Worm (Caenorhabditis elegans) whole organism, young adult: Measurements from ENCODE around the gene Y54B9A.1.

Experiments used
- B0261.1 ChIP-seq: sonication (generic microtip); optimal IDR thresholded peaks from 2 replicates; lab custom pipeline; 2016; ENCODE audit warnings: mild to moderate bottlenecking, missing genetic modification characterization, moderate library complexity, missing compliant biosample characterization
- D2030.7 ChIP-seq: fragments of 200-800 bp; sonication (Bioruptor generic); IDR thresholded peaks from 2 replicates; pipeline ENCODE4 v1.3.6; 2022; ENCODE audit warnings: missing genetic modification reagents, missing genetic modification characterization, missing compliant biosample characterization
- F10E7.11 ChIP-seq: sonication (generic microtip); optimal IDR thresholded peaks from 2 replicates; lab custom pipeline; 2017; ENCODE audit warnings: mild to moderate bottlenecking, missing genetic modification characterization, moderate library complexity, missing compliant biosample characterization
- F23B12.7 ChIP-seq: sonication (generic microtip); optimal IDR thresholded peaks from 2 replicates; lab custom pipeline; 2017; ENCODE audit warnings: missing genetic modification characterization, mild to moderate bottlenecking, missing compliant biosample characterization, antibody characterized with exemption, moderate library complexity; ENCODE audit not compliant: insufficient read depth
- F37B4.10 ChIP-seq: fragments of 200-800 bp; sonication (Bioruptor generic); IDR thresholded peaks from 2 replicates; pipeline ENCODE4 v1.3.6; 2022; ENCODE audit warnings: missing genetic modification characterization, missing compliant biosample characterization
- F52B5.7 ChIP-seq: sonication (generic microtip); optimal IDR thresholded peaks from 2 replicates; lab custom pipeline; 2016; ENCODE audit warnings: mild to moderate bottlenecking, missing genetic modification characterization, missing compliant biosample characterization
- F57C9.4 ChIP-seq: sonication (generic microtip); optimal IDR thresholded peaks from 2 replicates; lab custom pipeline; 2017; ENCODE audit warnings: mild to moderate bottlenecking, missing genetic modification characterization, missing compliant biosample characterization
- Y53G8AR.9 ChIP-seq: fragments of 200-800 bp; sonication (Bioruptor generic); conservative IDR thresholded peaks from 2 replicates; pipeline ENCODE4 v1.3.6; 2022; ENCODE audit warnings: missing genetic modification reagents, missing genetic modification characterization, missing compliant biosample characterization
- ZK185.1 ChIP-seq: sonication (generic microtip); optimal IDR thresholded peaks from 2 replicates; lab custom pipeline; 2016; ENCODE audit warnings: mild to moderate bottlenecking, missing genetic modification characterization, missing compliant biosample characterization; ENCODE audit not compliant: poor library complexity, severe bottlenecking
- ama-1 ChIP-seq, 3 experiments: fragments of 150-350 bp in 1 of 3; sonication (generic microtip) in 2 of 3; optimal IDR thresholded peaks; 2 replicates each; lab custom pipeline; 2014 to 2018; ENCODE audit warnings: missing biosample characterization in 2 of 3, missing genetic modification characterization in 2 of 3, missing genetic modification reagents in 2 of 3
- bed-1 ChIP-seq: fragments of 200-800 bp; sonication (Bioruptor generic); IDR thresholded peaks from 2 replicates; pipeline ENCODE4 v1.3.6; 2022; ENCODE audit warnings: missing genetic modification reagents, missing genetic modification characterization, missing compliant biosample characterization
- bed-2 ChIP-seq: fragments of 200-800 bp; sonication (Bioruptor generic); IDR thresholded peaks from 2 replicates; pipeline ENCODE4 v1.3.6; 2022; ENCODE audit warnings: missing genetic modification reagents, missing genetic modification characterization, missing compliant biosample characterization
- ccch-3 ChIP-seq: fragments of 200-800 bp; sonication (Bioruptor generic); optimal IDR thresholded peaks from 2 replicates; lab custom pipeline; 2018; ENCODE audit warnings: mild to moderate bottlenecking, missing genetic modification characterization, missing compliant biosample characterization
- cebp-1 ChIP-seq, 2 experiments: fragments of 200-800 bp in 1 of 2; sonication (Bioruptor generic) in 1 of 2; sonication (generic microtip) in 1 of 2; IDR thresholded peaks in 1 of 2; optimal IDR thresholded peaks in 1 of 2; 2 replicates each; pipeline versions ENCODE4 v1.3.6 to Lab custom; 2017 to 2022; ENCODE audit warnings: missing compliant biosample characterization in 2 of 2, missing genetic modification characterization in 2 of 2, mild to moderate bottlenecking in 1 of 2, missing genetic modification reagents in 1 of 2, moderate library complexity in 1 of 2
- ceh-27 ChIP-seq: fragments of 200-800 bp; sonication (Bioruptor generic); optimal IDR thresholded peaks from 2 replicates; lab custom pipeline; 2018; ENCODE audit warnings: mild to moderate bottlenecking, missing genetic modification characterization, moderate library complexity, missing compliant biosample characterization
- dpl-1 ChIP-seq: fragments of 150-350 bp; optimal IDR thresholded peaks from 2 replicates; lab custom pipeline; 2014; ENCODE audit warnings: missing biosample characterization, missing genetic modification reagents, missing genetic modification characterization
- egl-18 ChIP-seq: fragments of 200-800 bp; sonication (Bioruptor generic); IDR thresholded peaks from 2 replicates; pipeline ENCODE4 v1.3.6; 2022; ENCODE audit warnings: missing genetic modification reagents, missing genetic modification characterization, missing compliant biosample characterization
- ets-4 ChIP-seq: fragments of 200-800 bp; sonication (Bioruptor generic); optimal IDR thresholded peaks from 2 replicates; lab custom pipeline; 2018; ENCODE audit warnings: mild to moderate bottlenecking, missing genetic modification characterization, missing compliant biosample characterization
- fkh-3 ChIP-seq: sonication (generic microtip); optimal IDR thresholded peaks from 2 replicates; lab custom pipeline; 2016; ENCODE audit warnings: mild to moderate bottlenecking, missing genetic modification characterization, missing compliant biosample characterization
- gei-17 ChIP-seq: fragments of 200-800 bp; sonication (Bioruptor generic); optimal IDR thresholded peaks from 2 replicates; lab custom pipeline; 2018; ENCODE audit warnings: mild to moderate bottlenecking, missing genetic modification characterization, missing compliant biosample characterization
- hlh-12 ChIP-seq: sonication (generic microtip); optimal IDR thresholded peaks from 2 replicates; lab custom pipeline; 2016; ENCODE audit warnings: missing genetic modification characterization, missing compliant biosample characterization
- hlh-26 ChIP-seq: fragments of 200-800 bp; sonication (Bioruptor generic); conservative IDR thresholded peaks from 2 replicates; pipeline ENCODE4 v1.3.6; 2022; ENCODE audit warnings: missing genetic modification reagents, missing genetic modification characterization, missing compliant biosample characterization
- hmg-20 ChIP-seq: fragments of 200-800 bp; sonication (Bioruptor generic); IDR thresholded peaks from 2 replicates; pipeline ENCODE4 v1.3.6; 2022; ENCODE audit warnings: missing genetic modification reagents, missing genetic modification characterization, missing compliant biosample characterization
- lin-26 ChIP-seq: fragments of 200-800 bp; sonication (Bioruptor generic); IDR thresholded peaks from 2 replicates; pipeline ENCODE4 v1.3.6; 2022; ENCODE audit warnings: missing genetic modification reagents, missing genetic modification characterization, missing compliant biosample characterization
- lin-35 ChIP-seq, 3 experiments: fragments of 150-350 bp in 2 of 3; sonication (generic microtip) in 1 of 3; optimal IDR thresholded peaks; 2 replicates each; lab custom pipeline; 2014 to 2018; ENCODE audit warnings: missing biosample characterization in 3 of 3, missing genetic modification characterization in 3 of 3, missing genetic modification reagents in 3 of 3
- lin-40 ChIP-seq: sonication (generic microtip); optimal IDR thresholded peaks from 2 replicates; lab custom pipeline; 2016; ENCODE audit warnings: missing genetic modification characterization, mild to moderate bottlenecking, missing compliant biosample characterization, missing genotype, missing genetic modification reagents
- nhr-120 ChIP-seq: fragments of 200-800 bp; sonication (Bioruptor generic); IDR thresholded peaks from 2 replicates; pipeline ENCODE4 v1.3.6; 2022; ENCODE audit warnings: missing genetic modification characterization, missing compliant biosample characterization
- pha-4 ChIP-seq: fragments of 150-350 bp; sonication (generic microtip); optimal IDR thresholded peaks from 2 replicates; lab custom pipeline; 2014; ENCODE audit warnings: missing biosample characterization, missing genetic modification reagents, missing genetic modification characterization
- rec-8 ChIP-seq, 2 experiments: sonication (generic microtip); optimal IDR thresholded peaks; 2 replicates each; lab custom pipeline; 2016; ENCODE audit warnings: mild to moderate bottlenecking in 2 of 2, missing genetic modification characterization in 2 of 2, missing genetic modification reagents in 2 of 2, missing genotype in 2 of 2, missing biosample characterization in 1 of 2, missing compliant biosample characterization in 1 of 2, moderate library complexity in 1 of 2
- rpc-1 ChIP-seq, 2 experiments: fragments of 150-350 bp in 1 of 2; sonication (generic microtip) in 1 of 2; optimal IDR thresholded peaks; 2 replicates each; lab custom pipeline; 2014 to 2018; ENCODE audit warnings: missing biosample characterization in 1 of 2, missing genetic modification characterization in 1 of 2, missing genetic modification reagents in 1 of 2, missing genotype in 1 of 2
- somi-1 ChIP-seq: fragments of 200-800 bp; sonication (Bioruptor generic); optimal IDR thresholded peaks from 2 replicates; lab custom pipeline; 2018; ENCODE audit warnings: mild to moderate bottlenecking, missing genetic modification characterization, missing compliant biosample characterization
- tlf-1 ChIP-seq: fragments of 200-800 bp; sonication (Bioruptor generic); optimal IDR thresholded peaks from 2 replicates; lab custom pipeline; 2018; ENCODE audit warnings: mild to moderate bottlenecking, missing genetic modification characterization, missing compliant biosample characterization
- xnd-1 ChIP-seq: sonication (generic microtip); optimal IDR thresholded peaks from 2 replicates; lab custom pipeline; 2016; ENCODE audit warnings: missing genotype, missing genetic modification reagents, missing genetic modification characterization, missing compliant biosample characterization
- zfh-2 ChIP-seq: fragments of 200-800 bp; sonication (Bioruptor generic); conservative IDR thresholded peaks from 2 replicates; pipeline ENCODE4 v1.3.6; 2022; ENCODE audit warnings: missing genetic modification reagents, missing genetic modification characterization, missing compliant biosample characterization
- zim-3 ChIP-seq: sonication (generic microtip); optimal IDR thresholded peaks from 2 replicates; lab custom pipeline; 2017; ENCODE audit warnings: mild to moderate bottlenecking, missing genetic modification characterization, moderate library complexity, missing compliant biosample characterization
- ztf-18 ChIP-seq: sonication (generic microtip); optimal IDR thresholded peaks from 2 replicates; lab custom pipeline; 2016; ENCODE audit warnings: missing genotype, mild to moderate bottlenecking, missing genetic modification characterization, missing compliant biosample characterization
- ztf-25 ChIP-seq: fragments of 200-800 bp; sonication (Bioruptor generic); IDR thresholded peaks from 2 replicates; pipeline ENCODE4 v1.3.6; 2022; ENCODE audit warnings: missing genetic modification reagents, missing genetic modification characterization, missing compliant biosample characterization

Gene Y54B9A.1

ce11 chrV:9457535-9457934, 18.2 kb upstream of the Y54B9A.1 start:
- TF ChIP-seq dpl-1 (no peak), ccch-3 (GFP tag; lab: Kevin White, UChicago) (no peak), lin-35 (GFP tag; optimal IDR thresholded peaks at IDR 0.05; lab: Kevin White, UChicago) (no peak), zim-3 (tag; lab: Kevin White, UChicago) (no peak), egl-18 (GFP tag; lab: Robert Waterston, UW) (no peak), hlh-12 (tag; lab: Kevin White, UChicago) (no peak), lin-40 (tag; lab: Kevin White, UChicago) (no peak), nhr-120 (no peak), F57C9.4 (tag; lab: Kevin White, UChicago) (no peak), fkh-3 (tag; lab: Kevin White, UChicago) (no peak), B0261.1 (tag; lab: Kevin White, UChicago) (no peak), rec-8 (tag; optimal IDR thresholded peaks at IDR 0.05; lab: Kevin White, UChicago) (no peak), xnd-1 (no peak), F52B5.7 (tag; lab: Kevin White, UChicago) (no peak)
- TF ChIP-seq, all 124 proteins: peak for 0

DNA sequence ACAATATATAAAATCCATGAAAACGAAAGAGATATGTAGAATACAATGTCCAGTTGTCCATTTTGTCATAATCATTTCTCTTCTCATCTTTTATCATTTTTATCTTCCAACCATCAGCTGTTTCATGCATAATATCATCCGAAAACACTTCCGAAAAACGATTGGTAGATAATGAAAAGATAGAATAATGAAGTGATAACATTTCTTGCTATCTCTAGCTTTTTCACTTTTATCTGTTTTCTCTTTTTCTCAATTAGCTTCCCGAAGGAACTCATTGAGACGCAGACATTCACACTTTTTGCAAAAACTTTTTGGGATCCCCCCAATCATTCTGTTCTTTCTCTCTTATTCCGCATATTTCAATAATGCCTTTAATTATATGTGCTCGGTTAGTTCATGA, 14.6 kb upstream of the Y54B9A.1 start:
- TF ChIP-seq ceh-27 = no peak
- no peak for TF ChIP-seq lin-26
- no peak for TF ChIP-seq D2030.7
- no peak for TF ChIP-seq hmg-20 (GFP tag; lab: Robert Waterston, UW)
- no peak for TF ChIP-seq zfh-2 (GFP tag; lab: Robert Waterston, UW)
- TF ChIP-seq F37B4.10 (GFP tag; lab: Robert Waterston, UW) = no peak
- no peak for TF ChIP-seq hlh-26 (GFP tag; lab: Robert Waterston, UW)
- no peak for TF ChIP-seq ztf-18 (tag; lab: Kevin White, UChicago)
- no peak for TF ChIP-seq bed-2

DNA sequence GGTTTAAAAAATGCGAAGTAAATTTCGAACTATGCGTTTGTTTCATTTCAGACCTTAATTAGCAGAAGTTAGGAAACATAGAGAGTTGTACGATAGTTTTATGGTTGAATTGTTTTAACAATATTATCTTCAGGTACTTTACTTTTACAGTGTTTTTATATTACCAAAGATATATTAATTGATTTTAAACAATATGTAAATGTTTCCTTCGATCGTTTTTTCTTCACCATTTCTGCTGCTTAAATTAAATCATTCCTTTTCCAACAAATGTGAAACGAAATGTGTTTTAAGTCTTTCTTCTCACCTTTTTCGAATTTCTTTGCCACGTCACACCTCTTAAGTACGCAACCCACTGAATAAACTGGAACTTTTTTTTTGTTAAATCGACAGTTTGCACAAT, 14.0 kb upstream of the Y54B9A.1 start:
- TF ChIP-seq dpl-1 (no peak), hmg-20 (GFP tag; lab: Robert Waterston, UW) (no peak), F57C9.4 (tag; lab: Kevin White, UChicago) (no peak), zfh-2 (GFP tag; lab: Robert Waterston, UW) (no peak), somi-1 (GFP tag; lab: Kevin White, UChicago) (no peak), F23B12.7 (tag; lab: Kevin White, UChicago) (no peak), ets-4 (no peak), F10E7.11 (no peak), gei-17 (GFP tag; lab: Kevin White, UChicago) (no peak), tlf-1 (GFP tag; lab: Kevin White, UChicago) (no peak), pha-4 (tag; lab: Kevin White, UChicago) (no peak), cebp-1 (GFP tag; IDR thresholded peaks at IDR 0.05; lab: Robert Waterston, UW) (no peak), cebp-1 (tag; optimal IDR thresholded peaks at IDR 0.05; lab: Kevin White, UChicago) (no peak), Y53G8AR.9 (no peak), ztf-25 (no peak), B0261.1 (tag; lab: Kevin White, UChicago) (no peak), bed-1 (GFP tag; lab: Robert Waterston, UW) (no peak), rpc-1 (optimal IDR thresholded peaks at IDR 0.05; lab: Kevin White, UChicago) (no peak), rpc-1 (tag; optimal IDR thresholded peaks at IDR 0.05; lab: Kevin White, UChicago) (no peak), ZK185.1 (tag; lab: Kevin White, UChicago) (no peak), ama-1 (optimal IDR thresholded peaks at IDR 0.05; lab: Kevin White, UChicago) (no peak), ama-1 (GFP tag; optimal IDR thresholded peaks at IDR 0.05; lab: Kevin White, UChicago) (no peak), zim-3 (tag; lab: Kevin White, UChicago) (no peak)
